Fruit fly (Drosophila melanogaster): ENCODE data around the gene nrv1.

nrv1 gene

DNA sequence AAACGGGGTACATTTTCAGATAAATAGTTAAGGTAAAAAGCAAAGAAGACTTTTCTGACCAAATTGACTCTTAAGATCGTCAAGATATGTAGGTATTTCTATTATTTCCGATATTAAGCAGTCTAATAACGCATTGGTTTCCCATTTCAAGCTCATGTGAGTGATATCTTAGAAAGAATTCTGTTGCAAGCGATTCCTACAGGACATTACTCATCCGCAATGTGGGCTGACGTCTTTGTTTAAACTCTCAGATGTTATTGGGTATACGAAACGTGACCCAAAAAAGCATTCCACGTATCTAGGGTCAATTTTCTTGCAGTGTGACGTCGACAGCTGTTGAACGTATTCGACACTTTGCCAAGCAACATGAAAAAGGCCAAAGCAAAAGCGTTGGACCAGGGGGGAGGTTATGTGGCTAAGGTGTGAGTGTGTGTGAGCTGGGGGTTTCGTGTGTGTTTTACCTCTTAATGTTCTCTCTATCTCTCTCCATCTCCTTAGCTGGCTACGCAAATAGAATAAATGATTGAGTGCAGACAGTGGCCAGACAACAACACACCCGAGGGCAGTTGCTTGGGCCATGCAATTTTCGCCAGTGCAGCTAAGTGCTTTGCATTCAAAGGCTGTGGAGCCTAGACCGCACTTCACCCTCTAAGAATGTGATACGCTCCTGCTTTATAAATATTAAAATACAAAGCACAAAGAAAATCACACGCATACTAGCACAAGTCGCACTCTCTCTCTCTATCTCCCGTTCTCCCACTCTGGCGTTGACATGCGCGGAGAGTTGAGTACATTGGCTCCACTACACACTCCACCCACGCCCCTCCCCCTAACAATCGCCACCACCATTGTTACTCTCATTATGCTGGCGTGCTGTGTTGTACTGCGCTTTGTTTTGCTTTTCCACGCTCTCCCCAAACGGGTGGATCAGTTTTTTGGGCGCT lies 640 bp upstream of the nrv1 start (continued):
- no peak for TF ChIP-seq D (optimal IDR thresholded peaks at IDR 0.05)
- TF ChIP-seq D (GFP tag; optimal IDR thresholded peaks at IDR 0.05), result peak; percentile 97
- TF ChIP-seq zen2 (GFP tag; IDR thresholded peaks at IDR 0.05; ENCODE audit: partially characterized antibody), result peak; percentile 4; the same call in 2 of the 3 replicates
- peak; percentile 96 for TF ChIP-seq grau (tag; optimal IDR thresholded peaks at IDR 0.05)
- TF ChIP-seq wek (GFP tag; optimal IDR thresholded peaks at IDR 0.05), result peak; percentile 36
- TF ChIP-seq E2f2 (GFP tag; IDR thresholded peaks at IDR 0.05), result peak; percentile 63
- peak; percentile 95 for TF ChIP-seq sug (tag; optimal IDR thresholded peaks at IDR 0.05)
- TF ChIP-seq Antp (GFP tag; optimal IDR thresholded peaks at IDR 0.05), result peak; percentile 97
- no peak for TF ChIP-seq CG1832 (GFP tag; optimal IDR thresholded peaks at IDR 0.05)
- TF ChIP-seq CG12104 (GFP tag; optimal IDR thresholded peaks at IDR 0.05), result peak; percentile 98
- peak; percentile 89 for TF ChIP-seq E2f1 (GFP tag; IDR thresholded peaks at IDR 0.05)
- no peak for TF ChIP-seq sc (optimal IDR thresholded peaks at IDR 0.05)
- TF ChIP-seq sc (GFP tag; optimal IDR thresholded peaks at IDR 0.05), result peak; percentile 95
- TF ChIP-seq h (optimal IDR thresholded peaks at IDR 0.05), result no peak
- TF ChIP-seq CG8944 (GFP tag; optimal IDR thresholded peaks at IDR 0.05), result peak; percentile 96
- TF ChIP-seq CG31365 (tag; optimal IDR thresholded peaks at IDR 0.05), result peak; percentile 62
- peak; percentile 99 for TF ChIP-seq CG30403 (GFP tag; optimal IDR thresholded peaks at IDR 0.05)
- peak; percentile 70 for TF ChIP-seq CG5953 (GFP tag; IDR thresholded peaks at IDR 0.05)
- peak; percentile 81 for TF ChIP-seq CG14441 (GFP tag; IDR thresholded peaks at IDR 0.05)
- no peak for TF ChIP-seq bigmax (GFP tag; optimal IDR thresholded peaks at IDR 0.05)
- TF ChIP-seq CG15696 (tag; optimal IDR thresholded peaks at IDR 0.05), result peak; percentile 69
- peak; percentile 93 for TF ChIP-seq CG18764 (GFP tag; optimal IDR thresholded peaks at IDR 0.05)
- peak; percentile 78 for TF ChIP-seq H2.0 (GFP tag; IDR thresholded peaks at IDR 0.05)
- peak; percentile 45; the same call in 1 of the 3 replicates for TF ChIP-seq CG2199 (GFP tag; IDR thresholded peaks at IDR 0.05)
- peak; percentile 87 for TF ChIP-seq CG6654 (GFP tag; optimal IDR thresholded peaks at IDR 0.05)
- peak; percentile 94 for TF ChIP-seq luna (GFP tag; optimal IDR thresholded peaks at IDR 0.05)
- peak; percentile 79 for TF ChIP-seq Optix (GFP tag; IDR thresholded peaks at IDR 0.05)
- peak; percentile 89 for TF ChIP-seq D19B (GFP tag; optimal IDR thresholded peaks at IDR 0.05)
- TF ChIP-seq Myb (GFP tag; optimal IDR thresholded peaks at IDR 0.05), result peak; percentile 90
- peak; percentile 81 for TF ChIP-seq CG7987 (GFP tag; optimal IDR thresholded peaks at IDR 0.05)
- peak; percentile 96 for TF ChIP-seq Ssrp (tag; optimal IDR thresholded peaks at IDR 0.05)
- no peak for TF ChIP-seq dan (GFP tag; IDR thresholded peaks at IDR 0.05)
- TF ChIP-seq nerfin-1 (tag; optimal IDR thresholded peaks at IDR 0.05), result peak; percentile 93
- peak; percentile 93 for TF ChIP-seq lab (GFP tag; optimal IDR thresholded peaks at IDR 0.05)
- peak; percentile 91 for TF ChIP-seq caup (GFP tag; optimal IDR thresholded peaks at IDR 0.05; ENCODE audit: severe bottlenecking)
- TF ChIP-seq Sry-β (GFP tag; optimal IDR thresholded peaks at IDR 0.05), result peak; percentile 57
- peak; percentile 99 for TF ChIP-seq Ets65A (GFP tag)
- peak; percentile 88 for TF ChIP-seq CG10431 (GFP tag; optimal IDR thresholded peaks at IDR 0.05)
- TF ChIP-seq CG1024 (GFP tag; IDR thresholded peaks at IDR 0.05), result peak; percentile 59
- peak; percentile 100 for TF ChIP-seq sens (GFP tag)
- TF ChIP-seq psq (GFP tag; optimal IDR thresholded peaks at IDR 0.05), result peak; percentile 74
- peak; percentile 54 for TF ChIP-seq CG17912 (GFP tag; optimal IDR thresholded peaks at IDR 0.05)
- peak; percentile 95 for TF ChIP-seq CG11723 (GFP tag; optimal IDR thresholded peaks at IDR 0.05)
- peak; percentile 87 for TF ChIP-seq CG14014 (GFP tag; IDR thresholded peaks at IDR 0.05)
- TF ChIP-seq unc-4 (GFP tag; IDR thresholded peaks at IDR 0.05; ENCODE audit: partially characterized antibody), result peak; percentile 56
- TF ChIP-seq jumu (GFP tag; optimal IDR thresholded peaks at IDR 0.05), result peak; percentile 97
- TF ChIP-seq CG17385 (GFP tag; optimal IDR thresholded peaks at IDR 0.05), result peak; percentile 91
- peak; percentile 97 for TF ChIP-seq CG12236 (GFP tag; optimal IDR thresholded peaks at IDR 0.05)
- peak; percentile 79 for TF ChIP-seq CG3995 (GFP tag; optimal IDR thresholded peaks at IDR 0.05)
